Worm (Caenorhabditis elegans) whole organism, L1 larva: ENCODE results near the gene zipt-16.

Source experiments
- C16A3.4 ChIP-seq: fragments of 150-350 bp; optimal IDR thresholded peaks from 2 replicates; lab custom pipeline; 2014; ENCODE audit warnings: missing biosample characterization, missing genetic modification characterization
- aha-1 ChIP-seq: fragments of 150-350 bp; optimal IDR thresholded peaks from 2 replicates; lab custom pipeline; 2014; ENCODE audit warnings: missing biosample characterization, missing genetic modification characterization
- alr-1 ChIP-seq: fragments of 200-800 bp; sonication (Bioruptor generic); optimal IDR thresholded peaks from 2 replicates; lab custom pipeline; 2018; ENCODE audit warnings: borderline replicate concordance, mild to moderate bottlenecking, missing genetic modification characterization, missing compliant biosample characterization
- blmp-1 ChIP-seq: fragments of 150-350 bp; optimal IDR thresholded peaks from 2 replicates; lab custom pipeline; 2014; ENCODE audit warnings: missing biosample characterization, missing genetic modification characterization
- ceh-63 ChIP-seq: fragments of 200-800 bp; sonication (Bioruptor generic); optimal IDR thresholded peaks from 2 replicates; lab custom pipeline; 2018; ENCODE audit warnings: mild to moderate bottlenecking, missing genetic modification characterization, missing compliant biosample characterization
- ceh-82 ChIP-seq, 3 experiments: fragments of 150-350 bp in 1 of 3; sonication (generic microtip) in 2 of 3; optimal IDR thresholded peaks; 2 replicates each; lab custom pipeline; 2014 to 2017; ENCODE audit warnings: missing biosample characterization in 3 of 3, missing genetic modification characterization in 3 of 3
- ceh-88 ChIP-seq: fragments of 200-800 bp; sonication (Bioruptor generic); IDR thresholded peaks from 2 replicates; pipeline ENCODE4 v1.3.6; 2022; ENCODE audit warnings: missing genetic modification characterization, missing compliant biosample characterization
- ceh-90 ChIP-seq: sonication (generic microtip); optimal IDR thresholded peaks from 2 replicates; lab custom pipeline; 2016; ENCODE audit warnings: missing genetic modification characterization, missing compliant biosample characterization
- ces-1 ChIP-seq: fragments of 150-350 bp; optimal IDR thresholded peaks from 2 replicates; lab custom pipeline; 2014; ENCODE audit warnings: missing biosample characterization, missing genetic modification reagents, missing genetic modification characterization
- dsc-1 ChIP-seq: sonication (generic microtip); optimal IDR thresholded peaks from 2 replicates; lab custom pipeline; 2016; ENCODE audit warnings: mild to moderate bottlenecking, missing genetic modification characterization, missing compliant biosample characterization
- fkh-10 ChIP-seq: sonication (generic microtip); optimal IDR thresholded peaks from 2 replicates; lab custom pipeline; 2017; ENCODE audit warnings: missing biosample characterization, missing genetic modification reagents, missing genetic modification characterization
- grh-1 ChIP-seq: fragments of 200-800 bp; sonication (Bioruptor generic); IDR thresholded peaks from 2 replicates; pipeline ENCODE4 v1.3.6; 2022; ENCODE audit warnings: missing genetic modification reagents, missing genetic modification characterization, missing compliant biosample characterization
- hlh-17 ChIP-seq: fragments of 200-800 bp; sonication (Bioruptor generic); optimal IDR thresholded peaks from 2 replicates; lab custom pipeline; 2018; ENCODE audit warnings: missing genetic modification characterization, mild to moderate bottlenecking, missing compliant biosample characterization, moderate library complexity, borderline replicate concordance
- hlh-4 ChIP-seq: sonication (generic microtip); optimal IDR thresholded peaks from 2 replicates; lab custom pipeline; 2016; ENCODE audit warnings: mild to moderate bottlenecking, missing genetic modification characterization, missing compliant biosample characterization
- jun-1 ChIP-seq: fragments of 150-350 bp; optimal IDR thresholded peaks from 2 replicates; lab custom pipeline; 2014; ENCODE audit warnings: missing biosample characterization, missing genetic modification reagents, missing genetic modification characterization
- lin-13 ChIP-seq: fragments of 150-350 bp; optimal IDR thresholded peaks from 2 replicates; lab custom pipeline; 2014; ENCODE audit warnings: missing biosample characterization, missing genetic modification reagents, missing genetic modification characterization
- lin-14 ChIP-seq: fragments of 200-800 bp; sonication (Bioruptor generic); optimal IDR thresholded peaks from 2 replicates; lab custom pipeline; 2018; ENCODE audit warnings: mild to moderate bottlenecking, missing genetic modification characterization, moderate library complexity, missing compliant biosample characterization
- lin-15B ChIP-seq: fragments of 150-350 bp; sonication (generic microtip); optimal IDR thresholded peaks from 3 replicates; lab custom pipeline; 2014; ENCODE audit warnings: missing biosample characterization, missing genetic modification characterization
- lin-35 ChIP-seq, 2 experiments: fragments of 150-350 bp; optimal IDR thresholded peaks; 2 replicates each; lab custom pipeline; 2014; ENCODE audit warnings: missing biosample characterization in 2 of 2, missing genetic modification characterization in 2 of 2, missing genetic modification reagents in 2 of 2
- lir-3 ChIP-seq: sonication (generic microtip); optimal IDR thresholded peaks from 2 replicates; lab custom pipeline; 2016; ENCODE audit warnings: mild to moderate bottlenecking, missing genetic modification characterization, moderate library complexity, missing compliant biosample characterization; ENCODE audit not compliant: poor library complexity
- lsy-2 ChIP-seq, 2 experiments: fragments of 150-350 bp; optimal IDR thresholded peaks; 2 replicates each; lab custom pipeline; 2014; ENCODE audit warnings: missing biosample characterization in 2 of 2, missing genetic modification characterization in 2 of 2
- mab-9 ChIP-seq: fragments of 200-800 bp; sonication (Bioruptor generic); IDR thresholded peaks from 2 replicates; pipeline ENCODE4 v1.3.6; 2022; ENCODE audit warnings: missing genetic modification reagents, missing genetic modification characterization, missing compliant biosample characterization
- mef-2 ChIP-seq: fragments of 150-350 bp; optimal IDR thresholded peaks from 2 replicates; lab custom pipeline; 2014; ENCODE audit warnings: missing biosample characterization, missing genetic modification characterization
- mep-1 ChIP-seq: fragments of 150-350 bp; optimal IDR thresholded peaks from 2 replicates; lab custom pipeline; 2014; ENCODE audit warnings: missing biosample characterization, missing genetic modification characterization
- nhr-19 ChIP-seq: fragments of 200-800 bp; sonication (Bioruptor generic); conservative IDR thresholded peaks from 2 replicates; pipeline ENCODE4 v1.3.6; 2022; ENCODE audit warnings: missing genetic modification characterization, missing compliant biosample characterization
- nhr-237 ChIP-seq: fragments of 150-350 bp; optimal IDR thresholded peaks from 2 replicates; lab custom pipeline; 2014; ENCODE audit warnings: missing biosample characterization, missing genetic modification characterization
- nhr-28 ChIP-seq: fragments of 150-350 bp; optimal IDR thresholded peaks from 2 replicates; lab custom pipeline; 2014; ENCODE audit warnings: missing biosample characterization, missing genetic modification characterization
- nhr-85 ChIP-seq: sonication (generic microtip); peaks from one replicate; lab custom pipeline; 2016; ENCODE audit warnings: missing genetic modification characterization, inconsistent platforms, missing compliant biosample characterization
- pag-3 ChIP-seq: sonication (generic microtip); optimal IDR thresholded peaks from 2 replicates; lab custom pipeline; 2017; ENCODE audit warnings: missing genetic modification characterization, mild to moderate bottlenecking, missing compliant biosample characterization, antibody characterized with exemption, borderline replicate concordance; ENCODE audit not compliant: insufficient read depth
- pqm-1 ChIP-seq: sonication (generic microtip); optimal IDR thresholded peaks from 3 replicates; lab custom pipeline; 2017; ENCODE audit warnings: missing biosample characterization, missing genetic modification characterization
- snpc-4 ChIP-seq: fragments of 150-350 bp; optimal IDR thresholded peaks from 2 replicates; lab custom pipeline; 2014; ENCODE audit warnings: missing biosample characterization, missing genetic modification characterization
- snu-23 ChIP-seq: sonication (generic microtip); optimal IDR thresholded peaks from 2 replicates; lab custom pipeline; 2016; ENCODE audit warnings: missing genetic modification characterization, missing compliant biosample characterization
- unc-130 ChIP-seq: fragments of 150-350 bp; optimal IDR thresholded peaks from 2 replicates; lab custom pipeline; 2017; ENCODE audit warnings: missing biosample characterization, missing genetic modification characterization, inconsistent platforms
- zag-1 ChIP-seq: fragments of 150-350 bp; optimal IDR thresholded peaks from 2 replicates; lab custom pipeline; 2014; ENCODE audit warnings: missing biosample characterization, missing genetic modification characterization

zipt-16 gene

DNA sequence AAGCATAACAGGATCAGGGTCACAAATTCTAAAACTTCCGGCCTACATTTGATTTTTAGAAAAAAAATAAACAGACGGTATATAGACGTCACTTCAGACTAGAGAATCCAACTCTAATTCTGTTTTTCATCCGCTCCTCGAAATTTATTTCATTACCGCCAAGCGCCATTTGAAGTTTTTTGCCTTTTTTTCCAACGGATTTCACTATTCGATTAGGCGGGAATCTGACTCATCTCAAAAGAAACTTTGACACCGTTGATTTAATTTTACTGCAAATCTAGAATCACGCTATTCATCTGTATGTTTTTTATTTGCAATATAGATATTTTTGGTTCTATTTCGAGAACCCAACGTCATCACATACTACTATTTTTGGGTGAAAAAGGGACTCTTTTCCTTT is 32.0 kb upstream of the zipt-16 start:
- TF ChIP-seq fkh-10 (GFP tag; lab: Kevin White, UChicago) = peak; percentile 72
- TF ChIP-seq mep-1 (tag; lab: Kevin White, UChicago) = no peak
- TF ChIP-seq pag-3 (tag; lab: Kevin White, UChicago) = no peak
- TF ChIP-seq nhr-85 (tag; lab: Kevin White, UChicago) = no peak
- no peak for TF ChIP-seq aha-1
- TF ChIP-seq blmp-1 (tag; lab: Kevin White, UChicago) = no peak
- no peak for TF ChIP-seq mef-2
- TF ChIP-seq unc-130 = no peak
- peak; percentile 11 for TF ChIP-seq lin-14
- TF ChIP-seq alr-1 (tag; lab: Kevin White, UChicago) = no peak
- no peak for TF ChIP-seq pqm-1
- TF ChIP-seq nhr-19 (GFP tag; lab: Robert Waterston, UW) = no peak

DNA sequence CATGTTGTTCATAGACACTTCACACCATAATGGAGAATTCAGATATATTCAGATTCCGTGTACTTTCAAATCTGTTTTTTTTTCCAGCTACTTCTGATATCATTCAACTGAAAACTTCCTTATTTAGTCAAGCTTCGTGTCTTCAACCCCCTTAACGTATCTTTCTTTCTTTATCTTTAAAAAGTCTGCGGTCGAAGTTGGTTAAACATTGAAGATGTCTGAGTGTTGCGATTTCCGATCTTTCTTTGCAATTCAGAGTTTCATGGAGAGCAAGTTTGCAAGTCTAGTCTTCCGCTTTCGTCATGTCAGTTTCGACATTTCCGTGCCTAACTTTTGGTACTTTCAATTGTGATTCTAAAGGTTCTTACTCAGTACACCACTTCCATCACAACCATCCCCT is 27.6 kb upstream of the zipt-16 start:
- no peak for TF ChIP-seq ceh-63 (GFP tag; lab: Kevin White, UChicago)
- TF ChIP-seq jun-1 = no peak
- TF ChIP-seq ceh-88 (GFP tag; lab: Robert Waterston, UW) = no peak
- no peak for TF ChIP-seq nhr-237 (tag; lab: Kevin White, UChicago)
- no peak for TF ChIP-seq mab-9 (GFP tag; lab: Robert Waterston, UW)
- no peak for TF ChIP-seq nhr-85 (tag; lab: Kevin White, UChicago)
- TF ChIP-seq lir-3 (tag; lab: Kevin White, UChicago) = no peak
- TF ChIP-seq lin-13 (GFP tag; lab: Kevin White, UChicago) = no peak
- TF ChIP-seq ceh-82 (tag; optimal IDR thresholded peaks at IDR 0.05; lab: Kevin White, UChicago) = no peak
- TF ChIP-seq nhr-28 = no peak
- TF ChIP-seq lin-35 (GFP tag; optimal IDR thresholded peaks at IDR 0.05; lab: Kevin White, UChicago) = no peak
- TF ChIP-seq lsy-2 (tag; optimal IDR thresholded peaks at IDR 0.05; lab: Kevin White, UChicago) = no peak

DNA sequence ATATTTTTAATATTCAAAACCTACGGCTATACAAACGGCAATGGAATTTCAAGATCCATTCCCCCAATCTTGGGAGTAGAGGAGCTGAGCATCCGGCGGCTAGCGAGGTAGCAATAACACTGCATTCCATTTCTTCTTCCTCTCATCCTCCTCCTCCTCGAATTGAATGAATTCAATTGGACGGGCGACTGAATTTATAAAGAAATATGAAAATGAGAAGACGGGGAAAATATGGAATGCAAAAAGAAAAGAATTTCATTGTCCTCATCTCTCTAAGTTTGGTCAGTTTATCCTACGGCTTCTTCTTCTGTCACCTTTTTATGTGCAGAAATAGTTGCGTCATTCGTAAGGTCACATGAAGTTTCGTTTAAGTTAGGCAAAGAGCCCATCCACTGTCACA is 26.4 kb upstream of the zipt-16 start:
- no peak for TF ChIP-seq nhr-85 (tag; lab: Kevin White, UChicago)
- peak; percentile 33 for TF ChIP-seq lin-14
- TF ChIP-seq lin-35 (GFP tag; optimal IDR thresholded peaks at IDR 0.05; lab: Kevin White, UChicago) = no peak
- TF ChIP-seq lin-15B = no peak

DNA sequence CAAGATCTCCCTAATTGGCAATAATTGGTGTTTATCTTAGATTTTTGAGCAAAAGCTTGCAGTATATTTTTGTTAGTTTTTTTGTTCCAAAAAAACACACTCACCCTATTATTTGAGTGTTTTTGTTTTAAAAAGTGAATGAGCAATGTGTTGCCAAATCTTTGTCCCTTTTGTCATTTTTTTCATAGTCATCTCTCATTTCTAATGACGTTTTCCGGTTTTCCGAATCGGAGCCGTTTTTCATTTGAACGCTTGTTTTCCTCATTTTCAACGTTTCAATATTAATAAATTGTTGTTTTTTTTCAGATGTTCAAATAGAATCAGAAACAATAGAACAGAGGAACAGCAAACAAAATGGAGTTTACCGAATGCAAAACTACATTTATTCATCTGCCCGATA is 24.3 kb upstream of the zipt-16 start, which contains the start of gene dmsr-1:
Gene dmsr-1 (plus strand): TSS at position 301 of the 400 bp plus-strand sequence.
- TF ChIP-seq nhr-237 (tag; lab: Kevin White, UChicago) = no peak
- TF ChIP-seq C16A3.4 (tag; lab: Kevin White, UChicago) = no peak
- no peak for TF ChIP-seq ceh-90 (tag; lab: Kevin White, UChicago)
- TF ChIP-seq hlh-17 (GFP tag; lab: Kevin White, UChicago) = no peak
- no peak for TF ChIP-seq mef-2
- no peak for TF ChIP-seq mab-9 (GFP tag; lab: Robert Waterston, UW)
- TF ChIP-seq unc-130 = no peak
- no peak for TF ChIP-seq ces-1 (GFP tag; lab: Kevin White, UChicago)
- no peak for TF ChIP-seq nhr-19 (GFP tag; lab: Robert Waterston, UW)
- no peak for TF ChIP-seq snpc-4 (tag; lab: Kevin White, UChicago)

DNA sequence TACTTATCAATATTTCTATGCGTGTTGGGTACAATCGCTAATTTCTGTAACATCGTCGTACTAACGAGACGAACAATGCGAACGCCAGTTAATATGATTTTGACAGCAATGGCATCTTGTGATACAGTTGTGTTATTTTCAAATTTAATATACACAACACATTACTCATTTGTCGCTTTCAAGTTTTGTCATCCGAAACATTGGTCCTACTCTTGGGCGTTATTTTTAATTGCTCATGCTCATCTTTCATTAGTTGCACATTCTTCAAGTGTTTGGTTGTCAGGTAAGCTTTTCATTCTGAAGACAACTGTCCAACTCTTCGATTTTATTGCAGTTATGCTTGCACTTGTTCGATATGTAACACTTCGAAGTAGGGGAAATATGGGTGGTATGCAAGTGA is 23.6 kb upstream of the zipt-16 start:
- TF ChIP-seq dsc-1 (tag; lab: Kevin White, UChicago) = no peak
- no peak for TF ChIP-seq snu-23 (GFP tag; lab: Kevin White, UChicago)
- TF ChIP-seq unc-130 = no peak
- TF ChIP-seq blmp-1 (tag; lab: Kevin White, UChicago) = no peak
- no peak for TF ChIP-seq lin-14
- TF ChIP-seq grh-1 (GFP tag; lab: Robert Waterston, UW) = no peak
- TF ChIP-seq zag-1 (tag; lab: Kevin White, UChicago) = no peak
- TF ChIP-seq hlh-4 (tag; lab: Kevin White, UChicago) = no peak
